Fruit fly (Drosophila melanogaster): ENCODE data around the gene Ibf1.
A peak's percentile ranks its signal among the peaks of the same experiment; 100 is the strongest.

Ibf1 gene

dm6 chr3R:9258252-9259225 is at the start of gene Ibf1, which contains the start of gene Ibf2 (continued):
- TF ChIP-seq lmd (GFP tag; IDR thresholded peaks at IDR 0.05) = no peak
- TF ChIP-seq CG15479 (GFP tag; optimal IDR thresholded peaks at IDR 0.05) = peak; percentile 41
- peak; percentile 2 for TF ChIP-seq Lhr (GFP tag; optimal IDR thresholded peaks at IDR 0.05)
- no peak for TF ChIP-seq bowl (GFP tag; IDR thresholded peaks at IDR 0.05)
- no peak for TF ChIP-seq CG6689 (GFP tag; IDR thresholded peaks at IDR 0.05)
- no peak for TF ChIP-seq CG7987 (GFP tag; optimal IDR thresholded peaks at IDR 0.05)
- no peak for TF ChIP-seq abd-A (tag; optimal IDR thresholded peaks at IDR 0.05)
- TF ChIP-seq HmgD (GFP tag; optimal IDR thresholded peaks at IDR 0.05) = no peak
- no peak for TF ChIP-seq CG6854 (GFP tag; optimal IDR thresholded peaks at IDR 0.05)
- peak; percentile 70 for TF ChIP-seq CG9437 (GFP tag; optimal IDR thresholded peaks at IDR 0.05)
- TF ChIP-seq CG15269 (tag; optimal IDR thresholded peaks at IDR 0.05) = no peak
- TF ChIP-seq Gsc (GFP tag; IDR thresholded peaks at IDR 0.05) = no peak
- TF ChIP-seq p53 (GFP tag; optimal IDR thresholded peaks at IDR 0.05) = no peak
- no peak for TF ChIP-seq her (GFP tag; optimal IDR thresholded peaks at IDR 0.05)
- TF ChIP-seq CG31441 (GFP tag; IDR thresholded peaks at IDR 0.05) = no peak
- no peak for TF ChIP-seq gsb (GFP tag; IDR thresholded peaks at IDR 0.05)
- TF ChIP-seq Camta (GFP tag; optimal IDR thresholded peaks at IDR 0.05) = no peak
- no peak for TF ChIP-seq CG10979 (tag; optimal IDR thresholded peaks at IDR 0.05)
- TF ChIP-seq CG16863 (GFP tag; optimal IDR thresholded peaks at IDR 0.05) = no peak
- no peak for TF ChIP-seq dysf (GFP tag; IDR thresholded peaks at IDR 0.05)
- no peak for TF ChIP-seq slp2 (GFP tag; optimal IDR thresholded peaks at IDR 0.05)
- TF ChIP-seq salm (tag; optimal IDR thresholded peaks at IDR 0.05) = no peak
- TF ChIP-seq wor (GFP tag; IDR thresholded peaks at IDR 0.05) = no peak
- no peak for TF ChIP-seq yki (optimal IDR thresholded peaks at IDR 0.05)
- TF ChIP-seq CG8765 (GFP tag; IDR thresholded peaks at IDR 0.05) = no peak
- TF ChIP-seq emc (GFP tag; optimal IDR thresholded peaks at IDR 0.05) = no peak
- TF ChIP-seq NFAT (GFP tag; IDR thresholded peaks at IDR 0.05) = no peak
- TF ChIP-seq CG13123 (GFP tag; optimal IDR thresholded peaks at IDR 0.05) = no peak
- no peak for TF ChIP-seq D19A (tag; optimal IDR thresholded peaks at IDR 0.05)
- no peak for TF ChIP-seq CG1529 (GFP tag; optimal IDR thresholded peaks at IDR 0.05)
- TF ChIP-seq wek (GFP tag; optimal IDR thresholded peaks at IDR 0.05) = no peak
- TF ChIP-seq Neu2 (GFP tag; optimal IDR thresholded peaks at IDR 0.05; ENCODE audit: borderline replicate concordance) = no peak
- peak; percentile 58 for TF ChIP-seq MBD-R2 (GFP tag; IDR thresholded peaks at IDR 0.05)
- no peak for TF ChIP-seq CG1602 (GFP tag; optimal IDR thresholded peaks at IDR 0.05)
- TF ChIP-seq phol (tag; optimal IDR thresholded peaks at IDR 0.05) = peak; percentile 89
- TF ChIP-seq CoRest (tag; optimal IDR thresholded peaks at IDR 0.05) = peak; percentile 31
- no peak for TF ChIP-seq crp (GFP tag; optimal IDR thresholded peaks at IDR 0.05)
- TF ChIP-seq Eip74EF (GFP tag; optimal IDR thresholded peaks at IDR 0.05) = no peak
- no peak for TF ChIP-seq btn (GFP tag; optimal IDR thresholded peaks at IDR 0.05)
- no peak for TF ChIP-seq scrt (GFP tag; optimal IDR thresholded peaks at IDR 0.05)
- no peak for TF ChIP-seq Taf1 (GFP tag; IDR thresholded peaks at IDR 0.05)
- TF ChIP-seq Rfx (GFP tag; IDR thresholded peaks at IDR 0.05) = no peak
- peak; percentile 86 for TF ChIP-seq CG18476 (GFP tag; optimal IDR thresholded peaks at IDR 0.05)
- no peak for TF ChIP-seq CG12071 (GFP tag; optimal IDR thresholded peaks at IDR 0.05)
- no peak for TF ChIP-seq NfI (GFP tag; optimal IDR thresholded peaks at IDR 0.05)
- TF ChIP-seq Xrp1 (GFP tag; IDR thresholded peaks at IDR 0.05) = no peak
- TF ChIP-seq vvl (GFP tag; IDR thresholded peaks at IDR 0.05) = peak; percentile 35; the same call in 1 of the 2 replicates
- peak; percentile 72 for TF ChIP-seq Doc3 (GFP tag; IDR thresholded peaks at IDR 0.05; ENCODE audit: partially characterized antibody)
- TF ChIP-seq pzg (GFP tag; optimal IDR thresholded peaks at IDR 0.05) = peak; percentile 42
- no peak for TF ChIP-seq ap (GFP tag; IDR thresholded peaks at IDR 0.05)
